Fruit fly (Drosophila melanogaster) whole organism, wandering third instar larva: Measurements from ENCODE around the gene GCS1.
A peak's percentile ranks its signal among the peaks of the same experiment; 100 is the strongest.

ENCODE experiments used
- Abd-B ChIP-seq: fragments of >200 bp; optimal IDR thresholded peaks from 2 replicates; lab custom pipeline; 2017; ENCODE audit warnings: missing biosample characterization, missing genetic modification characterization
- CG32264 ChIP-seq: fragments of 200-800 bp; sonication (Bioruptor generic); optimal IDR thresholded peaks from 2 replicates; lab custom pipeline; 2016; ENCODE audit warnings: missing biosample characterization, missing genetic modification characterization
- CG9705 ChIP-seq: fragments of 200-800 bp; sonication (Bioruptor generic); optimal IDR thresholded peaks from 2 replicates; lab custom pipeline; 2018; ENCODE audit warnings: missing biosample characterization, mild to moderate bottlenecking, missing genetic modification characterization
- CrebA ChIP-seq: fragments of 200-800 bp; sonication (Bioruptor generic); optimal IDR thresholded peaks from 2 replicates; lab custom pipeline; 2016; ENCODE audit warnings: missing biosample characterization, mild to moderate bottlenecking, missing genetic modification characterization, borderline replicate concordance
- Dfd ChIP-seq: fragments of >200 bp; optimal IDR thresholded peaks from 2 replicates; lab custom pipeline; 2017; ENCODE audit warnings: missing biosample characterization, missing genetic modification characterization
- Dif ChIP-seq: fragments of 200-275, 200-300 bp; sonication (Bioruptor generic); optimal IDR thresholded peaks from 2 replicates; lab custom pipeline; 2018; ENCODE audit warnings: missing biosample characterization, missing genetic modification characterization; ENCODE audit not compliant: partially characterized antibody
- GATAd ChIP-seq: sonication (Bioruptor generic); optimal IDR thresholded peaks from 2 replicates; lab custom pipeline; 2016; ENCODE audit warnings: missing biosample characterization, missing genetic modification characterization
- HLH106 ChIP-seq: fragments of 200-800 bp; optimal IDR thresholded peaks from 3 replicates; lab custom pipeline; 2019; ENCODE audit warnings: missing biosample characterization, mild to moderate bottlenecking, missing genetic modification characterization, moderate library complexity
- Hnf4 ChIP-seq: fragments of 200-800 bp; sonication (Bioruptor generic); optimal IDR thresholded peaks from 2 replicates; lab custom pipeline; 2016; ENCODE audit warnings: missing biosample characterization, mild to moderate bottlenecking, missing genetic modification characterization
- Hr78 ChIP-seq: fragments of >200 bp; optimal IDR thresholded peaks from 2 replicates; lab custom pipeline; 2017; ENCODE audit warnings: missing biosample characterization, missing genetic modification characterization
- Hr83 ChIP-seq: fragments of 200-300 bp; sonication (Bioruptor generic); optimal IDR thresholded peaks from 2 replicates; lab custom pipeline; 2016; ENCODE audit warnings: missing biosample characterization, mild to moderate bottlenecking, missing genetic modification characterization, moderate library complexity; ENCODE audit not compliant: poor library complexity, severe bottlenecking
- Jra ChIP-seq: sonication (Bioruptor generic); optimal IDR thresholded peaks from 2 replicates; lab custom pipeline; 2016; ENCODE audit warnings: missing biosample characterization, missing genetic modification characterization
- Mio ChIP-seq: sonication (Bioruptor generic); optimal IDR thresholded peaks from 2 replicates; lab custom pipeline; 2016; ENCODE audit warnings: missing biosample characterization, missing genetic modification characterization
- N ChIP-seq: fragments of >200 bp; optimal IDR thresholded peaks from 2 replicates; lab custom pipeline; 2018; ENCODE audit warnings: missing biosample characterization, missing external identifiers, missing genetic modification characterization
- OdsH ChIP-seq: fragments of 200-800 bp; sonication (Bioruptor generic); optimal IDR thresholded peaks from 2 replicates; lab custom pipeline; 2016; ENCODE audit warnings: missing biosample characterization, mild to moderate bottlenecking, missing genetic modification characterization
- Rel ChIP-seq, 2 experiments: fragments of 200-800 bp; sonication (Bioruptor generic) in 1 of 2; optimal IDR thresholded peaks; 2 replicates in 1 of 2; 3 replicates in 1 of 2; lab custom pipeline; 2016 to 2019; ENCODE audit warnings: mild to moderate bottlenecking in 2 of 2, missing biosample characterization in 2 of 2, missing genetic modification characterization in 2 of 2, moderate library complexity in 1 of 2
- Sp1 ChIP-seq: fragments of 200-800 bp; sonication (Bioruptor generic); optimal IDR thresholded peaks from 3 replicates; lab custom pipeline; 2019; ENCODE audit warnings: missing biosample characterization, mild to moderate bottlenecking, missing genetic modification characterization, moderate library complexity
- Vsx2 ChIP-seq: fragments of 200-300, 225-300 bp; sonication (Bioruptor generic); optimal IDR thresholded peaks from 2 replicates; lab custom pipeline; 2018; ENCODE audit warnings: missing biosample characterization, missing genetic modification characterization; ENCODE audit not compliant: partially characterized antibody
- br ChIP-seq: fragments of 200-800 bp; sonication (Bioruptor generic); optimal IDR thresholded peaks from 2 replicates; lab custom pipeline; 2016; ENCODE audit warnings: missing biosample characterization, missing genetic modification characterization
- dl ChIP-seq, 2 experiments: fragments of 175-275, 200-275 bp in 1 of 2; fragments of 200-275 bp in 1 of 2; sonication (Bioruptor generic); optimal IDR thresholded peaks; lab custom pipeline; 2018; ENCODE audit warnings: mild to moderate bottlenecking in 2 of 2, missing biosample characterization in 2 of 2, missing genetic modification characterization in 2 of 2, moderate library complexity in 2 of 2; ENCODE audit not compliant: partially characterized antibody in 2 of 2, insufficient read depth in 1 of 2
- dmrt93B ChIP-seq: fragments of 200-800 bp; sonication (Bioruptor generic); optimal IDR thresholded peaks from 2 replicates; lab custom pipeline; 2018; ENCODE audit warnings: missing biosample characterization, mild to moderate bottlenecking, missing genetic modification characterization
- dsf ChIP-seq: sonication (Bioruptor generic); optimal IDR thresholded peaks from 2 replicates; lab custom pipeline; 2016; ENCODE audit warnings: missing biosample characterization, missing genetic modification characterization, borderline replicate concordance
- ey ChIP-seq: fragments of 200-800 bp; sonication (Bioruptor generic); optimal IDR thresholded peaks from 2 replicates; lab custom pipeline; 2016; ENCODE audit warnings: missing biosample characterization, missing genetic modification characterization
- foxo ChIP-seq, 2 experiments: fragments of 200-800 bp; sonication (Bioruptor generic); optimal IDR thresholded peaks; 2 replicates in 1 of 2; 3 replicates in 1 of 2; lab custom pipeline; 2016 to 2017; ENCODE audit warnings: missing biosample characterization in 2 of 2, missing genetic modification characterization in 2 of 2
- fru ChIP-seq: fragments of 200-800 bp; sonication (Bioruptor generic); optimal IDR thresholded peaks from 3 replicates; lab custom pipeline; 2016; ENCODE audit warnings: missing biosample characterization, mild to moderate bottlenecking, missing genetic modification characterization
- h ChIP-seq: fragments of 200-800 bp; sonication (Bioruptor generic); optimal IDR thresholded peaks from 3 replicates; lab custom pipeline; 2016; ENCODE audit warnings: missing biosample characterization, mild to moderate bottlenecking, missing genetic modification characterization
- pan ChIP-seq: fragments of >200 bp; optimal IDR thresholded peaks from 2 replicates; lab custom pipeline; 2017
- psq ChIP-seq: fragments of 200-800 bp; sonication (Bioruptor generic); optimal IDR thresholded peaks from 3 replicates; lab custom pipeline; 2017; ENCODE audit warnings: missing biosample characterization, mild to moderate bottlenecking, missing genetic modification characterization, moderate library complexity
- rgr ChIP-seq: fragments of 200-800 bp; sonication (Bioruptor generic); optimal IDR thresholded peaks from 3 replicates; lab custom pipeline; 2016; ENCODE audit warnings: missing biosample characterization, mild to moderate bottlenecking, missing genetic modification characterization
- sv ChIP-seq: fragments of 200-800 bp; sonication (Bioruptor generic); optimal IDR thresholded peaks from 3 replicates; lab custom pipeline; 2016; ENCODE audit warnings: missing biosample characterization, missing genetic modification characterization
- woc ChIP-seq: sonication (Bioruptor generic); optimal IDR thresholded peaks from 2 replicates; lab custom pipeline; 2016; ENCODE audit warnings: missing biosample characterization, mild to moderate bottlenecking, missing genetic modification characterization

Gene GCS1

dm6 chrX:11390625-11391363 lies 43.0 kb upstream of the GCS1 start (continued):
- no peak for TF ChIP-seq woc (GFP tag; lab: Kevin White, UChicago)
- peak; percentile 27 for TF ChIP-seq HLH106 (tag; lab: Kevin White, UChicago)
- TF ChIP-seq Dif (GFP tag; lab: Kevin White, UChicago), result no peak
- TF ChIP-seq, all 38 proteins: peak for 13

dm6 chrX:11389494-11390447 lies 42.0 kb upstream of the GCS1 start:
- no peak for TF ChIP-seq Dfd
- no peak for TF ChIP-seq woc (GFP tag; lab: Kevin White, UChicago)
- TF ChIP-seq Rel (GFP tag; optimal IDR thresholded peaks at IDR 0.05; lab: Kevin White, UChicago), result peak; percentile 37
- TF ChIP-seq Rel (tag; optimal IDR thresholded peaks at IDR 0.05; lab: Kevin White, UChicago), result no peak
- no peak for TF ChIP-seq HLH106 (tag; lab: Kevin White, UChicago)
- no peak for TF ChIP-seq dsf (GFP tag; lab: Kevin White, UChicago)
- no peak for TF ChIP-seq CrebA (GFP tag; lab: Kevin White, UChicago)
- no peak for TF ChIP-seq pan (lab: Kevin White, UChicago)
- TF ChIP-seq foxo (GFP tag; optimal IDR thresholded peaks at IDR 0.05; lab: Kevin White, UChicago), result no peak
- peak; percentile 81 for TF ChIP-seq Dif (GFP tag; lab: Kevin White, UChicago)
- no peak for TF ChIP-seq OdsH
- no peak for TF ChIP-seq N (GFP tag; lab: Kevin White, UChicago)
- peak; percentile 51 for TF ChIP-seq Hr83 (GFP tag; lab: Kevin White, UChicago)
- TF ChIP-seq dl (GFP tag; optimal IDR thresholded peaks at IDR 0.05; lab: Kevin White, UChicago; ENCODE audit: insufficient read depth in 1 of 2, partially characterized antibody in 2 of 2), result peak; percentile 82 to 88
- TF ChIP-seq dmrt93B, result no peak
- TF ChIP-seq Vsx2, result peak; percentile 31
- peak; percentile 33 for TF ChIP-seq h (GFP tag; lab: Kevin White, UChicago)
- no peak for TF ChIP-seq Hnf4 (GFP tag; lab: Kevin White, UChicago)
- TF ChIP-seq CG9705 (GFP tag; lab: Kevin White, UChicago), result no peak
- TF ChIP-seq Jra (GFP tag; lab: Kevin White, UChicago), result peak; percentile 28
- TF ChIP-seq Hr78 (GFP tag; lab: Kevin White, UChicago), result no peak
- TF ChIP-seq ey (GFP tag; lab: Kevin White, UChicago), result no peak
- TF ChIP-seq br (GFP tag; lab: Kevin White, UChicago), result no peak

- TF ChIP-seq HLH106 (tag; lab: Kevin White, UChicago) (no peak), OdsH (no peak), Rel (GFP tag; optimal IDR thresholded peaks at IDR 0.05; lab: Kevin White, UChicago) (no peak), Rel (tag; optimal IDR thresholded peaks at IDR 0.05; lab: Kevin White, UChicago) (no peak), dmrt93B (no peak), Dif (GFP tag; lab: Kevin White, UChicago) (no peak), psq (GFP tag; lab: Kevin White, UChicago) (no peak)
Observed at dm6 chrX:11385498-11385897, 37.7 kb upstream of the GCS1 start.

- TF ChIP-seq Hnf4 (GFP tag; lab: Kevin White, UChicago) (no peak), CG9705 (GFP tag; lab: Kevin White, UChicago) (no peak), rgr (GFP tag; lab: Kevin White, UChicago) (peak; percentile 26), pan (lab: Kevin White, UChicago) (no peak), woc (GFP tag; lab: Kevin White, UChicago) (no peak), h (GFP tag; lab: Kevin White, UChicago) (peak; percentile 37), GATAd (GFP tag; lab: Kevin White, UChicago) (no peak), HLH106 (tag; lab: Kevin White, UChicago) (peak; percentile 36), dmrt93B (peak; percentile 2), fru (GFP tag; lab: Kevin White, UChicago) (peak; percentile 50), dl (GFP tag; optimal IDR thresholded peaks at IDR 0.05; lab: Kevin White, UChicago; ENCODE audit: insufficient read depth in 1 of 2, partially characterized antibody in 2 of 2) (no peak), psq (GFP tag; lab: Kevin White, UChicago) (no peak), Sp1 (peak; percentile 31), Abd-B (no peak), OdsH (peak; percentile 2), br (GFP tag; lab: Kevin White, UChicago) (no peak), CG32264 (no peak), foxo (GFP tag; optimal IDR thresholded peaks at IDR 0.05; lab: Kevin White, UChicago) (peak in 1 of 2 experiments; percentile 71), ey (GFP tag; lab: Kevin White, UChicago) (peak; percentile 21), Mio (GFP tag; lab: Kevin White, UChicago) (no peak), sv (GFP tag; lab: Kevin White, UChicago) (peak; percentile 72)
Observed at dm6 chrX:11384023-11384444, 36.2 kb upstream of the GCS1 start.
